Fruit fly (Drosophila melanogaster) whole organism, pupa: ENCODE measurements around the gene Mcm5.
A peak's percentile ranks its signal among the peaks of the same experiment; 100 is the strongest.

Source experiments
- CG10348 ChIP-seq: fragments of 200-800 bp; sonication (Bioruptor generic); IDR thresholded peaks from 2 replicates; pipeline ENCODE4 v1.3.6; 2022; ENCODE audit warnings: missing biosample characterization, missing genetic modification characterization
- CG13204 ChIP-seq: fragments of 200-800 bp; sonication (Bioruptor generic); optimal IDR thresholded peaks from 2 replicates; lab custom pipeline; 2018; ENCODE audit warnings: missing biosample characterization, mild to moderate bottlenecking, missing genetic modification characterization, moderate library complexity
- CG14655 ChIP-seq: fragments of 200-800 bp; sonication (Bioruptor generic); optimal IDR thresholded peaks from 3 replicates; lab custom pipeline; 2017; ENCODE audit warnings: mild to moderate bottlenecking, missing biosample characterization, missing genetic modification reagents, missing genetic modification characterization
- CG15710 ChIP-seq: fragments of 200-800 bp; sonication (Bioruptor generic); optimal IDR thresholded peaks from 2 replicates; lab custom pipeline; 2018; ENCODE audit warnings: missing biosample characterization, mild to moderate bottlenecking, missing genetic modification characterization, moderate library complexity
- CG17806 ChIP-seq: fragments of 200-800 bp; sonication (Bioruptor generic); optimal IDR thresholded peaks from 2 replicates; lab custom pipeline; 2018; ENCODE audit warnings: missing biosample characterization, mild to moderate bottlenecking, missing genetic modification characterization, moderate library complexity
- CG32121 ChIP-seq: fragments of 200-800 bp; sonication (Bioruptor generic); IDR thresholded peaks from 2 replicates; pipeline ENCODE4 v1.3.6; 2022; ENCODE audit warnings: missing biosample characterization, missing genetic modification characterization
- CG34367 ChIP-seq: fragments of 200-800 bp; sonication (Bioruptor generic); optimal IDR thresholded peaks from 2 replicates; lab custom pipeline; 2018; ENCODE audit warnings: missing biosample characterization, mild to moderate bottlenecking, missing genetic modification characterization
- CG4496 ChIP-seq: fragments of 200-800 bp; sonication (Bioruptor generic); IDR thresholded peaks from 3 replicates; pipeline ENCODE4 v1.3.6; 2022; ENCODE audit warnings: missing biosample characterization, missing genetic modification characterization
- CG8159 ChIP-seq: fragments of 200-800 bp; sonication (Bioruptor generic); optimal IDR thresholded peaks from 3 replicates; lab custom pipeline; 2018; ENCODE audit warnings: missing biosample characterization, mild to moderate bottlenecking, missing genetic modification characterization, moderate library complexity
- CG8301 ChIP-seq: fragments of 200-800 bp; sonication (Bioruptor generic); optimal IDR thresholded peaks from 2 replicates; lab custom pipeline; 2018; ENCODE audit warnings: missing biosample characterization, mild to moderate bottlenecking, missing genetic modification characterization
- CG9948 ChIP-seq: fragments of 200-800 bp; sonication (Bioruptor generic); optimal IDR thresholded peaks from 2 replicates; lab custom pipeline; 2018; ENCODE audit warnings: missing biosample characterization, mild to moderate bottlenecking, missing genetic modification characterization, moderate library complexity
- D1 ChIP-seq: fragments of 200-800 bp; sonication (Bioruptor generic); optimal IDR thresholded peaks from 2 replicates; lab custom pipeline; 2018; ENCODE audit warnings: missing biosample characterization, mild to moderate bottlenecking, missing genetic modification characterization, moderate library complexity
- EcR ChIP-seq: fragments of 200-800 bp; sonication (Bioruptor generic); optimal IDR thresholded peaks from 3 replicates; lab custom pipeline; 2019; ENCODE audit warnings: missing biosample characterization, missing genetic modification characterization, mild to moderate bottlenecking, moderate library complexity, missing genetic modification reagents
- Ets98B ChIP-seq: fragments of 200-800 bp; sonication (Bioruptor generic); IDR thresholded peaks from 2 replicates; pipeline ENCODE4 v1.3.6; 2022; ENCODE audit warnings: missing biosample characterization, missing genetic modification characterization
- Pif1A ChIP-seq: fragments of 200-800 bp; sonication (Bioruptor generic); optimal IDR thresholded peaks from 3 replicates; lab custom pipeline; 2016; ENCODE audit warnings: missing biosample characterization, missing genetic modification characterization
- Pif1B ChIP-seq: fragments of 200-800 bp; sonication (Bioruptor generic); optimal IDR thresholded peaks from 3 replicates; lab custom pipeline; 2016; ENCODE audit warnings: missing biosample characterization, missing genetic modification characterization
- Snoo ChIP-seq: fragments of 200-800 bp; sonication (Bioruptor generic); optimal IDR thresholded peaks from 3 replicates; lab custom pipeline; 2017; ENCODE audit warnings: missing biosample characterization, mild to moderate bottlenecking, missing genetic modification characterization, inconsistent platforms
- fd96Ca ChIP-seq: fragments of 200-800 bp; sonication (Bioruptor generic); IDR thresholded peaks from 3 replicates; pipeline ENCODE4 v1.3.6; 2022; ENCODE audit warnings: missing biosample characterization, missing genetic modification characterization
- gl ChIP-seq: fragments of 200-800 bp; sonication (Bioruptor generic); optimal IDR thresholded peaks from 2 replicates; lab custom pipeline; 2018; ENCODE audit warnings: missing biosample characterization, mild to moderate bottlenecking, missing genetic modification characterization
- rn ChIP-seq: fragments of 200-800 bp; sonication (Bioruptor generic); IDR thresholded peaks from 2 replicates; pipeline ENCODE4 v1.3.6; 2022; ENCODE audit warnings: missing biosample characterization, missing genetic modification characterization

Mcm5 gene

dm6 chr3R:10767526-10767925, 20.8 kb upstream of the Mcm5 start, which contains the start of gene TfIIFbeta:
Gene TfIIFbeta, minus strand, starts transcription at chr3R:10767804.
- TF ChIP-seq CG17806 (tag; lab: Kevin White, UChicago) (no peak), Pif1B (GFP tag; lab: Kevin White, UChicago) (no peak), CG14655 (GFP tag; lab: Kevin White, UChicago) (no peak)

- TF ChIP-seq Ets98B (GFP tag; lab: Robert Waterston, UW) (peak; percentile 65), CG8301 (tag; lab: Kevin White, UChicago) (no peak), CG32121 (GFP tag; lab: Robert Waterston, UW) (peak; percentile 55; the same call in 1 of the 2 replicates), CG4496 (peak; percentile 88), Pif1B (GFP tag; lab: Kevin White, UChicago) (peak; percentile 51)
Observed at dm6 chr3R:10775246-10775645, 13.1 kb upstream of the Mcm5 start.

dm6 chr3R:10776047-10776659, 12.2 kb upstream of the Mcm5 start:
- TF ChIP-seq CG10348 (no peak), CG4496 (0 out of 3 replicates have a peak, but pooled peaks have one; percentile 42)

- TF ChIP-seq CG9948 (tag; lab: Kevin White, UChicago) (no peak), D1 (tag; lab: Kevin White, UChicago) (no peak), fd96Ca (no peak), Pif1B (GFP tag; lab: Kevin White, UChicago) (no peak), Ets98B (GFP tag; lab: Robert Waterston, UW) (no peak), Pif1A (no peak), CG34367 (tag; lab: Kevin White, UChicago) (no peak), CG14655 (GFP tag; lab: Kevin White, UChicago) (no peak), rn (no peak), CG4496 (no peak), CG15710 (tag; lab: Kevin White, UChicago) (no peak)
Observed at dm6 chr3R:10777274-10777673, 11.1 kb upstream of the Mcm5 start, which contains the start of the genes CG45076, CG45078 and fau. Gene CG45076, minus strand, starts transcription at chr3R:10777374. Gene CG45078, minus strand, starts transcription at chr3R:10777374. Gene fau, minus strand, starts transcription at chr3R:10777374.

- TF ChIP-seq CG4496 (no peak), Snoo (tag; lab: Kevin White, UChicago) (no peak), gl (tag; lab: Kevin White, UChicago) (no peak), CG14655 (GFP tag; lab: Kevin White, UChicago) (no peak), EcR (GFP tag; lab: Kevin White, UChicago) (no peak), fd96Ca (no peak), D1 (tag; lab: Kevin White, UChicago) (no peak), CG8159 (no peak), CG32121 (GFP tag; lab: Robert Waterston, UW) (no peak), rn (no peak), Pif1B (GFP tag; lab: Kevin White, UChicago) (no peak), CG15710 (tag; lab: Kevin White, UChicago) (no peak), CG9948 (tag; lab: Kevin White, UChicago) (no peak), CG8301 (tag; lab: Kevin White, UChicago) (no peak), Ets98B (GFP tag; lab: Robert Waterston, UW) (no peak), CG13204 (no peak)
Observed at dm6 chr3R:10778151-10778550, 10.2 kb upstream of the Mcm5 start.

dm6 chr3R:10779269-10779668, 9.1 kb upstream of the Mcm5 start, which contains the start of gene Desi:
Gene Desi, plus strand, starts transcription at chr3R:10779569.
- TF ChIP-seq CG13204 (no peak), CG8159 (no peak), rn (no peak), gl (tag; lab: Kevin White, UChicago) (no peak), fd96Ca (no peak), Pif1B (GFP tag; lab: Kevin White, UChicago) (no peak), CG34367 (tag; lab: Kevin White, UChicago) (no peak), CG14655 (GFP tag; lab: Kevin White, UChicago) (no peak), Pif1A (no peak), CG8301 (tag; lab: Kevin White, UChicago) (no peak), CG10348 (no peak), EcR (GFP tag; lab: Kevin White, UChicago) (no peak), CG4496 (no peak)

- no peak for TF ChIP-seq CG34367 (tag; lab: Kevin White, UChicago)
- TF ChIP-seq CG8159: no peak
Observed at dm6 chr3R:10780161-10780560, 8.2 kb upstream of the Mcm5 start.

dm6 chr3R:10782167-10782566, 6.2 kb upstream of the Mcm5 start, which contains the start of gene CG42633:
Gene CG42633, minus strand, starts transcription at chr3R:10782267.
- TF ChIP-seq CG15710 (tag; lab: Kevin White, UChicago) (no peak), CG8159 (no peak), CG32121 (GFP tag; lab: Robert Waterston, UW) (no peak), Pif1B (GFP tag; lab: Kevin White, UChicago) (no peak), CG4496 (no peak), CG10348 (no peak), CG34367 (tag; lab: Kevin White, UChicago) (no peak), CG14655 (GFP tag; lab: Kevin White, UChicago) (no peak), rn (no peak), CG8301 (tag; lab: Kevin White, UChicago) (no peak), Ets98B (GFP tag; lab: Robert Waterston, UW) (no peak), CG9948 (tag; lab: Kevin White, UChicago) (no peak), Pif1A (no peak), D1 (tag; lab: Kevin White, UChicago) (no peak), CG17806 (tag; lab: Kevin White, UChicago) (no peak), fd96Ca (no peak)
